Fruit fly (Drosophila melanogaster) Kc167 (cell line): ENCODE results near the gene inaE.

Experiments
- Sin3A ChIP-seq: fragments of >200 bp; optimal IDR thresholded peaks from 2 replicates; lab custom pipeline; 2018; ENCODE audit warnings: missing external identifiers
- h ChIP-seq: fragments of >200 bp; optimal IDR thresholded peaks from 3 replicates; lab custom pipeline; 2018; ENCODE audit warnings: missing external identifiers
- insv ChIP-seq: fragments of >200 bp; optimal IDR thresholded peaks from 3 replicates; lab custom pipeline; 2018; ENCODE audit warnings: missing external identifiers
- psq ChIP-seq: fragments of >200 bp; optimal IDR thresholded peaks from 2 replicates; lab custom pipeline; 2017; ENCODE audit warnings: missing external identifiers
- ttk ChIP-seq: sonication (Bioruptor generic); optimal IDR thresholded peaks from 2 replicates; lab custom pipeline; 2017; ENCODE audit warnings: missing external identifiers

dm6 chrX:13752543-13753046 is 30.9 kb upstream of the inaE start:
- TF ChIP-seq Sin3A (lab: Kevin White, UChicago): no peak
- TF ChIP-seq insv: no peak
- no peak for TF ChIP-seq h
- no peak for TF ChIP-seq psq
- TF ChIP-seq ttk: no peak
